Fruit fly (Drosophila melanogaster) whole organism, pupa: ENCODE data around the gene BCAS2.

ENCODE experiments used
- CG10348 ChIP-seq: fragments of 200-800 bp; sonication (Bioruptor generic); IDR thresholded peaks from 2 replicates; pipeline ENCODE4 v1.3.6; 2022; ENCODE audit warnings: missing biosample characterization, missing genetic modification characterization
- CG15710 ChIP-seq: fragments of 200-800 bp; sonication (Bioruptor generic); optimal IDR thresholded peaks from 2 replicates; lab custom pipeline; 2018; ENCODE audit warnings: missing biosample characterization, mild to moderate bottlenecking, missing genetic modification characterization, moderate library complexity
- CG17806 ChIP-seq: fragments of 200-800 bp; sonication (Bioruptor generic); optimal IDR thresholded peaks from 2 replicates; lab custom pipeline; 2018; ENCODE audit warnings: missing biosample characterization, mild to moderate bottlenecking, missing genetic modification characterization, moderate library complexity
- CG34367 ChIP-seq: fragments of 200-800 bp; sonication (Bioruptor generic); optimal IDR thresholded peaks from 2 replicates; lab custom pipeline; 2018; ENCODE audit warnings: missing biosample characterization, mild to moderate bottlenecking, missing genetic modification characterization
- CG8301 ChIP-seq: fragments of 200-800 bp; sonication (Bioruptor generic); optimal IDR thresholded peaks from 2 replicates; lab custom pipeline; 2018; ENCODE audit warnings: missing biosample characterization, mild to moderate bottlenecking, missing genetic modification characterization
- EcR ChIP-seq: fragments of 200-800 bp; sonication (Bioruptor generic); optimal IDR thresholded peaks from 3 replicates; lab custom pipeline; 2019; ENCODE audit warnings: missing biosample characterization, missing genetic modification characterization, mild to moderate bottlenecking, moderate library complexity, missing genetic modification reagents
- Ets98B ChIP-seq: fragments of 200-800 bp; sonication (Bioruptor generic); IDR thresholded peaks from 2 replicates; pipeline ENCODE4 v1.3.6; 2022; ENCODE audit warnings: missing biosample characterization, missing genetic modification characterization
- Pif1A ChIP-seq: fragments of 200-800 bp; sonication (Bioruptor generic); optimal IDR thresholded peaks from 3 replicates; lab custom pipeline; 2016; ENCODE audit warnings: missing biosample characterization, missing genetic modification characterization
- Pif1B ChIP-seq: fragments of 200-800 bp; sonication (Bioruptor generic); optimal IDR thresholded peaks from 3 replicates; lab custom pipeline; 2016; ENCODE audit warnings: missing biosample characterization, missing genetic modification characterization
- rn ChIP-seq: fragments of 200-800 bp; sonication (Bioruptor generic); IDR thresholded peaks from 2 replicates; pipeline ENCODE4 v1.3.6; 2022; ENCODE audit warnings: missing biosample characterization, missing genetic modification characterization

DNA sequence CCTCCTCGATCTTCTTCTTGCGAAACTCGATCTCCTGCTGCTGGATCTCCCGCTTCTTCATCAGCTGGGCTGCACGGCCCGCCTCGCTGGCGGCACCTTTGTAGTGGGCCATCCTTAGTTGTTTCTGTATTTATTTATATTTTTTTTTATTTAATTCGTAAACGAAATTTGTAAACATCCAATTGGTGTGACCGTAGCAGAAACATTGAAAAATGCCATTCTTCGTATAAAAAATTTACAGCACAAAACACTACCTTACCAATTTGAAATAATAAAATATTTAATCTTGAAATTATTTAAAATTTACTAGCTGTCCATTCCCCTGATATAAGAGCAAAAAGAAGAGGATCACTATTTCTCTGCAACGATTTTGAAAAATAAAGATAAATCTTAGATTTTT, 1.3 kb downstream of the BCAS2 start, which contains the start of gene CG12259:
- no peak for TF ChIP-seq EcR (GFP tag; lab: Kevin White, UChicago)
- no peak for TF ChIP-seq CG34367
- TF ChIP-seq CG8301 (tag; lab: Kevin White, UChicago) = no peak
- no peak for TF ChIP-seq CG17806 (tag; lab: Kevin White, UChicago)
- TF ChIP-seq Pif1A (GFP tag; lab: Kevin White, UChicago) = no peak
- TF ChIP-seq CG15710 (tag; lab: Kevin White, UChicago) = no peak
- no peak for TF ChIP-seq Ets98B (GFP tag; lab: Robert Waterston, UW)
- no peak for TF ChIP-seq Pif1B (GFP tag; lab: Kevin White, UChicago)
- no peak for TF ChIP-seq rn (GFP tag; lab: Robert Waterston, UW)
- no peak for TF ChIP-seq CG10348
